Worm (Caenorhabditis elegans): Measurements from ENCODE around the gene K07D4.6.
A peak's percentile ranks its signal among the peaks of the same experiment; 100 is the strongest.

- TF ChIP-seq nhr-237 (tag; optimal IDR thresholded peaks at IDR 0.05) (no peak), nhr-77 (tag; optimal IDR thresholded peaks at IDR 0.05) (no peak), sem-4 (tag; optimal IDR thresholded peaks at IDR 0.05) (no peak), fos-1 (tag; optimal IDR thresholded peaks at IDR 0.05) (peak; percentile 49), ztf-4 (tag; optimal IDR thresholded peaks at IDR 0.05) (no peak), nhr-6 (tag; optimal IDR thresholded peaks at IDR 0.05) (no peak), nhr-25 (tag; optimal IDR thresholded peaks at IDR 0.05) (no peak), R02D3.7 (tag; optimal IDR thresholded peaks at IDR 0.05) (no peak), ceh-82 (tag; optimal IDR thresholded peaks at IDR 0.05) (no peak), ama-1 (optimal IDR thresholded peaks at IDR 0.05) (no peak), zag-1 (tag; optimal IDR thresholded peaks at IDR 0.05) (no peak), alr-1 (tag; optimal IDR thresholded peaks at IDR 0.05) (no peak), peb-1 (tag; optimal IDR thresholded peaks at IDR 0.05) (no peak), F13H6.1 (tag; optimal IDR thresholded peaks at IDR 0.05) (no peak)
Observed at ce11 chrII:3986906-3987305, 31.6 kb downstream of the K07D4.6 start, which contains the start of gene K10G6.5.
